Fruit fly (Drosophila melanogaster): ENCODE results near the gene CG46412.
A peak's percentile ranks its signal among the peaks of the same experiment; 100 is the strongest.

Gene CG46412

DNA sequence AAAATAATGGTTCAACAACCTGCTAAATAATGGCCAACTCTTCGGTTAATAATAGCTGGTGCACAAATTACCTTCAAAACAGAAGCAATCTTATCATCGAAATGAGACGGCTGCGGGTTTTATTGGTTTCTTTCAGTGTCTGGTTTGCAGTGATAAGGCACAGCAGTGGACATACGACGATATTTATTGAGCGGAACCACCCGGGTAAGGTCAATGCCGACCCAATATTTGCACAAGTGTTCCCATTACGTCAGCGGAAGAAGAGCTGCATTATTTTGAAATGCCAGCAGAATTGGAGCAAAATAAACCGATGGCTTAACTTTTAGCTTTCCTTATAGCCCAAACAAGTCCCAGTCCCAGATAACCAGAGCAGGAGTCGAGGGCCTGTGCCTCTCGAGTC, 38.1 kb downstream of the CG46412 start:
- TF ChIP-seq ovo (GFP tag; optimal IDR thresholded peaks at IDR 0.05) (peak; percentile 12), Mnt (GFP tag; optimal IDR thresholded peaks at IDR 0.05) (no peak), CG11617 (GFP tag; optimal IDR thresholded peaks at IDR 0.05) (no peak), CG7045 (GFP tag; optimal IDR thresholded peaks at IDR 0.05) (no peak), CG12768 (GFP tag; optimal IDR thresholded peaks at IDR 0.05) (no peak), cic (GFP tag; optimal IDR thresholded peaks at IDR 0.05) (no peak), tj (GFP tag; optimal IDR thresholded peaks at IDR 0.05) (peak; percentile 20), CG33017 (tag; optimal IDR thresholded peaks at IDR 0.05) (no peak), Hr96 (GFP tag; optimal IDR thresholded peaks at IDR 0.05) (no peak), cnc (optimal IDR thresholded peaks at IDR 0.05) (no peak), Crg-1 (GFP tag; optimal IDR thresholded peaks at IDR 0.05) (no peak), Clk (GFP tag; optimal IDR thresholded peaks at IDR 0.05) (no peak), CG1620 (GFP tag; optimal IDR thresholded peaks at IDR 0.05) (no peak), kay (GFP tag; ENCODE audit: borderline replicate concordance) (peak; percentile 61), pad (GFP tag; optimal IDR thresholded peaks at IDR 0.05) (no peak), toe (GFP tag; optimal IDR thresholded peaks at IDR 0.05) (no peak), CG7101 (tag; optimal IDR thresholded peaks at IDR 0.05) (no peak), CG14711 (tag; optimal IDR thresholded peaks at IDR 0.05) (no peak), bab1 (GFP tag; optimal IDR thresholded peaks at IDR 0.05) (no peak), CG5204 (GFP tag; optimal IDR thresholded peaks at IDR 0.05) (no peak)

DNA sequence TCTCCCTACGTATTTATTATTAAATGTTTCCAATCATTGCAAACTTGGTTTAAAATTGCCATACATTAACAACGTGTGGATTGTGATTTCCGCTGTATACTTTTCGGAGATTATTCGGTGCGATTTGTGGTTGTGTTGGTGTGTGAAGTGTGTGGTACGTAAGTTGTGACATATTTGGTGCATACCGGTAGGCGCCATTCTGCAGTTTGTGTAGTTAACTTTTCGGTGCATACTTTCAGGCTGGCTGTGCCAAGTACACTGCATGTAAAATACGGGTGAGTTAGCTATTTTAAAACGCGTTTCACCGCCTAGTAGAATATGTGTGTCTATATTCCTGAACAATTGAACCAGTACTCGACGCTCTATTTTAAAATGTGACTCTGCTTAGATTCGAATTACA, 40.6 kb downstream of the CG46412 start:
- no peak for TF ChIP-seq CG1620 (GFP tag; optimal IDR thresholded peaks at IDR 0.05)
- TF ChIP-seq Crg-1 (GFP tag; optimal IDR thresholded peaks at IDR 0.05) = peak; percentile 8
- TF ChIP-seq bab1 (GFP tag; optimal IDR thresholded peaks at IDR 0.05) = peak; percentile 40

DNA sequence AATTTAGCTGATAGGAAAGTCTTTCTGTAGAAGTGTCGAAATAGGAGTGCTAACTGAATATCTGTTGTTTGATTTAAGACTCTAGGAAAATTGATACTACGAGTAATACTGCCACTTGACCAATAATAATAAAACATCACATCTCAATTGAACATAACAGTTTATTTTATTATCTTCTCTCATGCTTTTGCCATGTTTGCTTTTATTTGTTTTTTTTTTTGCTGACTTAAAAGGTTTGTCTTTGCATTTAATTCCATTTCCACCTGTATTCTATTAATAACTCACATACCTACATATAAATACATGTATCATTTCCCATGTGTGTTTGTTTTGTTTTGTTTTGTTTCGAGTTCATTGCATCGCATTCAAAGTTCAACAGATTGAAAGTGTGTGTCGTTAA, 41.3 kb downstream of the CG46412 start, which contains the start of the genes CG11714 and Fuca:
TSS of gene CG11714 (minus strand) at position 101 of the 400 bp plus-strand sequence.
TSS of gene Fuca (minus strand) at position 101 of the 400 bp plus-strand sequence.
- peak; percentile 35 for TF ChIP-seq tj (GFP tag; optimal IDR thresholded peaks at IDR 0.05)
- TF ChIP-seq toe (GFP tag; optimal IDR thresholded peaks at IDR 0.05) = no peak
- TF ChIP-seq kay (GFP tag; ENCODE audit: borderline replicate concordance) = peak; percentile 82
- TF ChIP-seq CG7045 (GFP tag; optimal IDR thresholded peaks at IDR 0.05) = no peak

DNA sequence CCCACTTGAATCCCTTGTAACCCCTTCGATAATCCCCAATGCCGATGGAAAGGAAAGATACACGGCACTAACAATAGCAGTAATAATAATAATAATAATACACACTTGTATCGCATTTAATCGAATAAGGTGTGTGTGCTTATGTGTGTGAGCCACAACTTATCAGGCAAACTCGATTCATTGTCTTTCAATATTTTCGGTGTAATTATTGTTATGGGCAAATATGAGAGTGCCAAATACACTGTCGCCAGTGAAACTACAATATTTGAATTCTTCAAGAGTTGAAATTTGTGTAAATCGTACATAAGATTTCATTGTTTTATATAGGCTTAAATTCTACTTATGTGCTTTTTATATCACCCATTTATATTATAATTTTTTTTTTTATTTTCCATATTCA, 47.6 kb downstream of the CG46412 start:
- TF ChIP-seq CG14711 (tag; optimal IDR thresholded peaks at IDR 0.05) = no peak
- no peak for TF ChIP-seq kay (GFP tag; ENCODE audit: borderline replicate concordance)
- TF ChIP-seq pad (GFP tag; optimal IDR thresholded peaks at IDR 0.05) = no peak
- no peak for TF ChIP-seq tj (GFP tag; optimal IDR thresholded peaks at IDR 0.05)
- no peak for TF ChIP-seq CG11617 (GFP tag; optimal IDR thresholded peaks at IDR 0.05)
- TF ChIP-seq Crg-1 (GFP tag; optimal IDR thresholded peaks at IDR 0.05) = no peak
- TF ChIP-seq CG7045 (GFP tag; optimal IDR thresholded peaks at IDR 0.05) = no peak
- no peak for TF ChIP-seq CG1620 (GFP tag; optimal IDR thresholded peaks at IDR 0.05)
- no peak for TF ChIP-seq Clk (GFP tag; optimal IDR thresholded peaks at IDR 0.05)
- no peak for TF ChIP-seq CG33017 (tag; optimal IDR thresholded peaks at IDR 0.05)
- TF ChIP-seq Hr96 (GFP tag; optimal IDR thresholded peaks at IDR 0.05) = no peak
- no peak for TF ChIP-seq toe (GFP tag; optimal IDR thresholded peaks at IDR 0.05)

DNA sequence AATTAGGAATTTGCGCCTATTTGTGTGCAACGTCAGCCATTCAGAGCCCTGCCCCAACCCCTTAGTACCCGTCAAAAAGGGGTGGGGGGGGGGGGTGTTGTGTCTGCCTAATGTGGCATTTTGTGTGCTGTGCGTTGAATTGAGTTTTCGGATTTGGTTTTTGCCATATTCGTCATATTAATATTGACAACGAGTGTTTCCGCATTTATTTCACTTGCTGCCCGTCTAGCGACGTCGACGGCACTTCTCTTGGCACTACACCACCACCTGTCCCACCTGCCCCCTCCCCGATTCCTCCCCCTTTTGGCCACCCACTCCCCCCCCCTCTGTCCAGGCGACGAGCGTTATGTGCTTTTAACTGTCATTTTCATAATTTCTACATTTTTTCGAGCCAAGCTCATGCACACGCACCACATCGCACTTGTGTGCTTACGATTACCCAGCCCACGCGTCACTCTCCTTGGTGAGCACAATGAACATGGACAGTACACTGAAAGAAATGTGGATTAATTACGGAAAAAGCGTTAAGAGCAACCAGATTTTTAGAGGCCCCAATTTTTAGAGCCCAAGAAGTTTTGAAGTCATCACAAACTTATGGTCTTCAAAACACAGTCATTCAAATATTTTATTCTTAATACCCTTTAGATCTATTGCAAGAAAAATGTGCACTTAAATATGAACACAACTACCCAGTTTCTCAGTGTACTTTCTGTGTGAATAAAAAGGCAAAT, 48.4 kb downstream of the CG46412 start:
- TF ChIP-seq cnc (optimal IDR thresholded peaks at IDR 0.05) = no peak
- TF ChIP-seq kay (GFP tag; ENCODE audit: borderline replicate concordance) = no peak
- TF ChIP-seq tj (GFP tag; optimal IDR thresholded peaks at IDR 0.05) = no peak
- no peak for TF ChIP-seq CG5204 (GFP tag; optimal IDR thresholded peaks at IDR 0.05)
- TF ChIP-seq Clk (GFP tag; optimal IDR thresholded peaks at IDR 0.05) = no peak
